Worm (Caenorhabditis elegans): ENCODE measurements around the gene col-149.

Gene col-149

ce11 chrV:10276038-10276437 lies 16.6 kb downstream of the col-149 start:
- TF ChIP-seq unc-62 (GFP tag; optimal IDR thresholded peaks at IDR 0.05 in 1 of 2) (peak in 1 of 2 experiments; percentile 36), unc-62 (tag; optimal IDR thresholded peaks at IDR 0.05) (no peak), aha-1 (tag) (no peak)

DNA sequence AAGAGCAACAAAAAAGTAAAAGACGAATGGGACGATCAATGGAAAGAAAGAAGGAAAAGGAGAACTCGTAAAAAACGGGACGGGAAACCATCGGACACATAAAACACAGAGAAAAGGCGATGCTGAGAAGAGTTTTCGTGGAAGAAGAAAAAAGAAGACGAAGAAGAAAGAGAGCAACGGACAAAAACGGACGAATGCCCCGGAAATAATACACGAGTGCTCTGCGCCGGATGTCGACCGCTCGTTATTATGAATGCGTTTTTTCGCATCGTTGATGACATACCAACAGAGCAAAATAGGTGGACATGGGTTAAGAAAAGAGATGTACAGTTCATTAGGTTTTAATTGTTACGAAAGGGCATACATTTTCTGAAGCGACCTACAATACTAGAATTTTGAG lies 17.1 kb downstream of the col-149 start, which contains the start of gene Y22F5A.11:
Gene Y22F5A.11, minus strand, starts transcription at position 28 of the 400 bp plus-strand sequence.
- TF ChIP-seq fkh-10 (GFP tag; optimal IDR thresholded peaks at IDR 0.05) (peak; percentile 18), mep-1 (tag; optimal IDR thresholded peaks at IDR 0.05) (peak; percentile 41), hmg-1.1 (GFP tag; IDR thresholded peaks at IDR 0.05) (peak; percentile 23; the same call in 1 of the 2 replicates), nhr-42 (GFP tag; IDR thresholded peaks at IDR 0.05) (no peak), rbr-2 (tag; optimal IDR thresholded peaks at IDR 0.05) (peak; percentile 11), nhr-76 (tag; optimal IDR thresholded peaks at IDR 0.05) (no peak), duxl-1 (tag; optimal IDR thresholded peaks at IDR 0.05; ENCODE audit: poor library complexity) (no peak)

DNA sequence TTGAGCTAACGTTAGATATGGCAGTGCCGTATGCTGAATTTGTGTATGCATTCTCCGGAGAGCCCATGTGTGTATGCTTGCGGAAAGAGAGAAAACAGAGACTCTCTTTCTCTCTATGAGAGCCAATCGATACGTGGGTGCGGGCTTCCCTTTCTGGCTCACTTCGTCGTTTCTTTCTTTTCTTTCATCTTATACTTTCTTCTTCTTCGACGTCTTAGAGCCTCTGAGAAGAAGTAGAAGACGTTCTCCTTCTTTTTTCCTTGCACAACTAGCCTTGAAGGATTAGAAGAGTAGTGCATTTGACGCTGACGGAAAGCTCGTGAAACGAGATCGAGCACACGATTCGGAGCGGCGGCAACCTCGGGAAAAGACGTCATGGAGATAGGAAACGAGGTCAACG lies 18.8 kb downstream of the col-149 start:
- TF ChIP-seq Y75B8A.6 (GFP tag; IDR thresholded peaks at IDR 0.05) (no peak), set-16 (GFP tag; IDR thresholded peaks at IDR 0.05) (peak; percentile 7; the same call in 1 of the 2 replicates), zfp-3 (GFP tag; conservative IDR thresholded peaks at IDR 0.05) (no peak), mdl-1 (tag; optimal IDR thresholded peaks at IDR 0.05) (peak in 1 of 2 experiments; percentile 4), ctbp-1 (GFP tag; IDR thresholded peaks at IDR 0.05) (0 out of 2 replicates have a peak, but pooled peaks have one; percentile 8), ceh-28 (tag; optimal IDR thresholded peaks at IDR 0.05) (peak; percentile 62), hmg-1.1 (GFP tag; IDR thresholded peaks at IDR 0.05) (peak; percentile 76; the same call in 1 of the 2 replicates), aha-1 (tag) (peak; percentile 69), mes-2 (tag; optimal IDR thresholded peaks at IDR 0.05; ENCODE audit: poor library complexity, severe bottlenecking) (no peak), unc-62 (GFP tag; optimal IDR thresholded peaks at IDR 0.05 in 1 of 2) (peak in 1 of 2 experiments; percentile 99), unc-62 (tag; optimal IDR thresholded peaks at IDR 0.05) (no peak), mep-1 (tag; optimal IDR thresholded peaks at IDR 0.05) (peak; percentile 45), hlh-30 (tag; optimal IDR thresholded peaks at IDR 0.05; ENCODE audit: insufficient read depth) (peak; percentile 24), hif-1 (tag; optimal IDR thresholded peaks at IDR 0.05) (peak in 1 of 2 experiments; percentile 29), F37D6.2 (tag; optimal IDR thresholded peaks at IDR 0.05) (peak; percentile 64), dve-1 (tag; optimal IDR thresholded peaks at IDR 0.05; ENCODE audit: insufficient read depth) (peak; percentile 13), fkh-10 (GFP tag; optimal IDR thresholded peaks at IDR 0.05) (peak; percentile 94), rbr-2 (tag; optimal IDR thresholded peaks at IDR 0.05) (peak; percentile 49), nhr-6 (tag; optimal IDR thresholded peaks at IDR 0.05) (no peak), lsy-2 (tag; optimal IDR thresholded peaks at IDR 0.05) (peak; percentile 44 to 50)

- TF ChIP-seq mdl-1 (tag; optimal IDR thresholded peaks at IDR 0.05): no peak
- TF ChIP-seq lir-3 (tag; optimal IDR thresholded peaks at IDR 0.05): no peak
- no peak for TF ChIP-seq lin-13 (GFP tag; optimal IDR thresholded peaks at IDR 0.05)
- TF ChIP-seq T26A8.4 (GFP tag; IDR thresholded peaks at IDR 0.05): no peak
- no peak for TF ChIP-seq tag-97 (GFP tag; IDR thresholded peaks at IDR 0.05)
- TF ChIP-seq mxl-2 (GFP tag; conservative IDR thresholded peaks at IDR 0.05): no peak
- no peak for TF ChIP-seq ZK337.2 (GFP tag; IDR thresholded peaks at IDR 0.05)
- no peak for TF ChIP-seq Y105C5A.15 (GFP tag; IDR thresholded peaks at IDR 0.05)
- no peak for TF ChIP-seq pha-4 (GFP tag; IDR thresholded peaks at IDR 0.05)
- TF ChIP-seq pha-4 (tag; optimal IDR thresholded peaks at IDR 0.05): no peak
- no peak for TF ChIP-seq hlh-30 (tag; optimal IDR thresholded peaks at IDR 0.05; ENCODE audit: insufficient read depth)
- TF ChIP-seq daf-8 (GFP tag; IDR thresholded peaks at IDR 0.05): no peak
- no peak for TF ChIP-seq daf-12 (tag; optimal IDR thresholded peaks at IDR 0.05)
- no peak for TF ChIP-seq R02D3.7 (tag; optimal IDR thresholded peaks at IDR 0.05)
- no peak for TF ChIP-seq Y5F2A.4 (GFP tag; optimal IDR thresholded peaks at IDR 0.05)
- TF ChIP-seq rbr-2 (tag; optimal IDR thresholded peaks at IDR 0.05): no peak
Measured at ce11 chrV:10270214-10270613, 22.5 kb downstream of the col-149 start, which contains the start of gene ric-4. ric-4 (minus strand) TSS chrV:10270314.
